Worm (Caenorhabditis elegans): ENCODE results near the gene C27H5.2.

Gene C27H5.2

ce11 chrII:7155392-7155791 is at the start of gene C27H5.2:
Gene C27H5.2, plus strand, starts transcription at chrII:7155581.
- TF ChIP-seq nhr-11 (tag; optimal IDR thresholded peaks at IDR 0.05) = no peak
- TF ChIP-seq elt-2 (tag; optimal IDR thresholded peaks at IDR 0.05) = peak; percentile 20
- TF ChIP-seq nhr-25 (tag; optimal IDR thresholded peaks at IDR 0.05) = peak; percentile 13
- TF ChIP-seq ama-1 (optimal IDR thresholded peaks at IDR 0.05) = peak; percentile 27
- no peak for TF ChIP-seq fos-1 (tag; optimal IDR thresholded peaks at IDR 0.05)
- no peak for TF ChIP-seq ztf-11 (tag; optimal IDR thresholded peaks at IDR 0.05)

ce11 chrII:7106313-7106712 is 49.1 kb upstream of the C27H5.2 start:
- TF ChIP-seq sea-2 (GFP tag; optimal IDR thresholded peaks at IDR 0.05) = no peak

- TF ChIP-seq tbx-2 (tag; optimal IDR thresholded peaks at IDR 0.05) (no peak), nhr-28 (tag; optimal IDR thresholded peaks at IDR 0.05) (no peak), pqm-1 (tag; optimal IDR thresholded peaks at IDR 0.05) (no peak), nfya-1 (tag; optimal IDR thresholded peaks at IDR 0.05; ENCODE audit: insufficient read depth) (no peak), nhr-12 (tag; optimal IDR thresholded peaks at IDR 0.05) (no peak), mml-1 (tag; optimal IDR thresholded peaks at IDR 0.05) (no peak), elt-2 (tag; optimal IDR thresholded peaks at IDR 0.05) (no peak), daf-12 (tag; optimal IDR thresholded peaks at IDR 0.05) (no peak), R02D3.7 (tag; optimal IDR thresholded peaks at IDR 0.05) (no peak), aly-2 (tag; optimal IDR thresholded peaks at IDR 0.05) (no peak), fkh-2 (tag; optimal IDR thresholded peaks at IDR 0.05) (no peak), jun-1 (tag; optimal IDR thresholded peaks at IDR 0.05) (no peak), eor-1 (tag; optimal IDR thresholded peaks at IDR 0.05) (no peak), nhr-23 (tag; optimal IDR thresholded peaks at IDR 0.05) (no peak), lin-39 (tag; optimal IDR thresholded peaks at IDR 0.05) (no peak), ceh-9 (tag; optimal IDR thresholded peaks at IDR 0.05) (no peak), zag-1 (tag; optimal IDR thresholded peaks at IDR 0.05) (no peak), elt-1 (tag; optimal IDR thresholded peaks at IDR 0.05) (no peak), ztf-4 (tag; optimal IDR thresholded peaks at IDR 0.05) (no peak), hmg-11 (tag; optimal IDR thresholded peaks at IDR 0.05) (no peak)
Observed at ce11 chrII:7109956-7110355, 45.4 kb upstream of the C27H5.2 start, which contains the start of gene F10E7.9. Gene F10E7.9, minus strand, starts transcription at chrII:7110056.

- TF ChIP-seq hmg-11 (tag; optimal IDR thresholded peaks at IDR 0.05) (no peak), nfya-1 (tag; optimal IDR thresholded peaks at IDR 0.05; ENCODE audit: insufficient read depth) (peak; percentile 9), fkh-10 (GFP tag; optimal IDR thresholded peaks at IDR 0.05) (peak; percentile 60)
Observed at ce11 chrII:7111012-7111656, 44.2 kb upstream of the C27H5.2 start.

ce11 chrII:7111657-7112049 is 43.7 kb upstream of the C27H5.2 start, which contains the start of gene F10E7.5:
Gene F10E7.5, plus strand, starts transcription at chrII:7111978.
- TF ChIP-seq ceh-28 (tag; optimal IDR thresholded peaks at IDR 0.05) (no peak), nfya-1 (tag; optimal IDR thresholded peaks at IDR 0.05; ENCODE audit: insufficient read depth) (peak; percentile 81), pqm-1 (tag; optimal IDR thresholded peaks at IDR 0.05) (no peak), unc-39 (tag; optimal IDR thresholded peaks at IDR 0.05) (no peak), ceh-82 (tag; optimal IDR thresholded peaks at IDR 0.05) (peak; percentile 11), aly-2 (tag; optimal IDR thresholded peaks at IDR 0.05) (no peak), hmg-11 (tag; optimal IDR thresholded peaks at IDR 0.05) (no peak), lin-39 (tag; optimal IDR thresholded peaks at IDR 0.05) (peak; percentile 27), snpc-4 (tag; optimal IDR thresholded peaks at IDR 0.05) (peak; percentile 41), skn-1 (tag; optimal IDR thresholded peaks at IDR 0.05) (peak; percentile 3), nhr-76 (tag; optimal IDR thresholded peaks at IDR 0.05) (no peak), fkh-10 (GFP tag; optimal IDR thresholded peaks at IDR 0.05) (peak; percentile 1), nhr-43 (tag; optimal IDR thresholded peaks at IDR 0.05; ENCODE audit: poor library complexity, severe bottlenecking) (peak; percentile 13), lin-15B (tag; optimal IDR thresholded peaks at IDR 0.05) (peak; percentile 48)
